Worm (Caenorhabditis elegans): ENCODE results near the gene F47B10.5.

Gene F47B10.5

DNA sequence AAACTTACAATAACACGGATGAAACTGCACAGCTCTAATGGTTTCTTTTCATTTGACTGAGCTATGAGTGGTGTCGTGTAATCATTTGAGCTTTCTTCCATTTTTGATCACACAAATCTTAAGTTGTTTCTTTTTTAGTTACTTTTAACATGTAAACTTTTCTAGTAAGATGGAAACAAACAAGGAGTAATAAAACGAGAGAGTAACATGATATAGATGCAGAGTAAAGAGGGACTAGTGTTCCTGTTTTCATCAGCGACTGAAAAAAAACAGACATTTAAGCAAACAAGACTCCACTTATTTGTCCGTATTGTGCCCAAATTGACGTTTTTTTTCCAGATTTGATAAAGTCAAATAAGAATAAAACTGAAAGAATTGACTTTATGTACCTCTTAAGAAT, 20.2 kb downstream of the F47B10.5 start, which contains the start of gene pgp-7:
Gene pgp-7, minus strand, starts transcription at position 101 of the 400 bp plus-strand sequence.
- TF ChIP-seq rnt-1 (tag; optimal IDR thresholded peaks at IDR 0.05), result no peak
- no peak for TF ChIP-seq hlh-6 (tag; optimal IDR thresholded peaks at IDR 0.05)

DNA sequence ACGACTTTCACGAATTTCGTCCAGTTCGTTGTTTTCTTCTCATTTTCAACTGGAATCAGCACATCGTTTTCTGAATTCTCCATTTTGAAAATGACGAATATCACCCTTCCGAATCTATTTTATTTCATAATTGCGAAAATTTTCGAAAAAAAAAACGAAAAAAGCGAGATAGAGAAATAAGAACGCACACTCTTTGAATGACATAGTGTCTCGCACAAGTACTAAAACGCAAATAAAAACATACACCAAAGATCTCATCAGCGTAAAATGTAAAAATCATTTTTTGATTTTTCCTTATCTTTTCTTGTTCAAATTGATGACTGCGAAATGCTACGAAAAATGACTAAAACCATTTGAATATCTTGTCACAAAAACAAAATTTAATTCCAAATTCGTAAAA, 26.0 kb downstream of the F47B10.5 start, which contains the start of gene pgp-8:
Gene pgp-8, minus strand, starts transcription at position 101 of the 400 bp plus-strand sequence.
- TF ChIP-seq sdc-2 (tag; optimal IDR thresholded peaks at IDR 0.05) (no peak), zip-5 (tag; optimal IDR thresholded peaks at IDR 0.05) (no peak), pat-9 (tag; optimal IDR thresholded peaks at IDR 0.05) (no peak), ceh-9 (tag; optimal IDR thresholded peaks at IDR 0.05) (no peak), ref-2 (tag; optimal IDR thresholded peaks at IDR 0.05) (no peak), ama-1 (optimal IDR thresholded peaks at IDR 0.05) (no peak), unc-86 (tag; optimal IDR thresholded peaks at IDR 0.05) (no peak), ceh-22 (tag; optimal IDR thresholded peaks at IDR 0.05) (no peak), unc-3 (GFP tag; conservative IDR thresholded peaks at IDR 0.05) (no peak), unc-3 (tag; optimal IDR thresholded peaks at IDR 0.05) (no peak), pha-4 (tag; optimal IDR thresholded peaks at IDR 0.05) (no peak)

DNA sequence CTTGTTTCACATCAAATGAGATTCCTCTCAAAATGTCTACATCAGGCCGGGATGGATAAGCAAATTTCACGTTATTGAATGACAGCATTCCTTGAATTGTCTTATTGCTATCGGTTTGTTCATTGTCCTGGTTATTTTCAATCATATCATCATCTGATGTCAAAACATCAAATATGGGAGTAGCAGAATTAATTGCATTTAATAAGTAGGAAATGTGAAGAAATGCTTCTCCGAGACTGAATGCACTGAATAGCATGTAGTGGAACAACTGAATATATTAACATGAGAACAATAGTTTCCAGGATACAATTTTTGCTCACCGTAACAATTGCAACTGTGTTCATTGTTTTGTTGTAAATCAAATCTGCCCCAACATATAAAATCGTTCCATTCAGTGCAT, 27.8 kb downstream of the F47B10.5 start:
- no peak for TF ChIP-seq K09A11.1 (tag; optimal IDR thresholded peaks at IDR 0.05; ENCODE audit: insufficient read depth)
- no peak for TF ChIP-seq unc-86 (tag; optimal IDR thresholded peaks at IDR 0.05)

DNA sequence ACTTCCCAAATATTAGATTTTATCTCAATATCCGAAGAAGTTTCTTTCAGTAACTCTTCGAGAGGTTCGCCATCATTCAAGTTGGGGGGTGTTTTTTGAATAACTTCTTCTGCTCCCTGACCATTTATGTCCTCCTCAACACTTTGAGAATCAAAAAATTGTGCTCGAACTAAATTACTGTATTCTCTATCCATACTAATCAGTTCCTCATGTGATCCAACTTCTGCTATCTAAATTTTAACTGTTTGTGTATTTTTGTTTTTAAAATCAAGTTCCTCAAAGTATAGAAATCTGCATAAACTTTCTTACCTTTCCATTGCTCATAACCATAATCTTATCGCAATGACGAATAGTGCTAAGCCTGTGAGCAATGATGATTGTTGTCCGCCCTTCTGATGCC, 28.7 kb downstream of the F47B10.5 start:
- TF ChIP-seq ref-2 (tag; optimal IDR thresholded peaks at IDR 0.05) (no peak), pros-1 (tag; optimal IDR thresholded peaks at IDR 0.05) (no peak), unc-3 (GFP tag; conservative IDR thresholded peaks at IDR 0.05) (no peak), unc-3 (tag; optimal IDR thresholded peaks at IDR 0.05) (no peak), elt-2 (tag; optimal IDR thresholded peaks at IDR 0.05) (no peak), nhr-11 (tag; optimal IDR thresholded peaks at IDR 0.05) (no peak), ets-4 (tag; optimal IDR thresholded peaks at IDR 0.05) (no peak), nhr-232 (tag; optimal IDR thresholded peaks at IDR 0.05) (no peak), lin-11 (tag; optimal IDR thresholded peaks at IDR 0.05) (no peak), K02D7.2 (tag; optimal IDR thresholded peaks at IDR 0.05) (no peak), pqm-1 (tag; optimal IDR thresholded peaks at IDR 0.05) (no peak), gmeb-2 (tag; optimal IDR thresholded peaks at IDR 0.05) (no peak), Y22D7AL.16 (tag; optimal IDR thresholded peaks at IDR 0.05) (no peak), pat-9 (tag; optimal IDR thresholded peaks at IDR 0.05) (no peak)

DNA sequence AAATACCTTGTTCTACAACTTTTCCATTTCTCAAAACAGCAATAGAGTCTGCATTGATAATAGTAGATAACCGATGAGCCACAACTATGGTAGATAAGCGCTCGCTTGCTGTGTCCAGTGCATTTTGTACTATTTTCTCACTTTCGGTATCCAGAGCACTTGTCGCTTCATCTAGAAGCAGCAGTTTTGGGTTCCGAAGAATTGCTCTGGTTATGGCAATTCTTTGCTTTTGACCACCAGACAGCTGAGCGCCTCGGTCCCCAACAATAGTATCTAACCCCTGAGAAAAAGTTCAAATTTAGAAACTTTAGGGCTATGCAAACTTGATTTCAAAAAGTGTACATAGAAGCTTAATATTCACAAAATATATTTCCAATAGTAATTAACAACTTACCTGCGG, 30.7 kb downstream of the F47B10.5 start:
- TF ChIP-seq ets-4 (tag; optimal IDR thresholded peaks at IDR 0.05) (no peak), nhr-11 (tag; optimal IDR thresholded peaks at IDR 0.05) (no peak), elt-4 (tag; optimal IDR thresholded peaks at IDR 0.05) (no peak), ahr-1 (tag; optimal IDR thresholded peaks at IDR 0.05) (peak; percentile 13), madf-2 (tag; optimal IDR thresholded peaks at IDR 0.05) (no peak)

DNA sequence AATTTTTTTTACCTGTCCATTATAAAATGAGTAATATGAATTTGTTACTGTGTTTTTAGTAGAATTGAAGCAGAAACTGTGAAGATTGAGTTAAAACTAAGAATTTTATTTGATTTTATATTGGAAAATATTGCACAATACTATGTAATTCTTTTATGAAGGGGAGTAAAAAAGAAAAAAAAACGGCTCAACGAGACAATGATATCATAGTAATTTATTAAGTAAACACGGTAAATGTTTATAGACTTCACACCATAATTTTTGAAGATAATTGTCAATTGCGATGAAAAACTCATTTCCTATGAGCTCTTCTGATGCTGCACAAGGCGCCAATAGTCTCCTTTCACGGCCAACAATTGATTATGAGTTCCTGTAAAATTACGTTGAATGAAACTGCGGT, 31.1 kb downstream of the F47B10.5 start, which contains the start of gene pgp-5:
Gene pgp-5, minus strand, starts transcription at position 87 of the 400 bp plus-strand sequence.
- TF ChIP-seq pag-3 (tag; optimal IDR thresholded peaks at IDR 0.05; ENCODE audit: borderline replicate concordance), result no peak
- no peak for TF ChIP-seq ahr-1 (tag; optimal IDR thresholded peaks at IDR 0.05)
- no peak for TF ChIP-seq sox-2 (GFP tag; IDR thresholded peaks at IDR 0.05)
- no peak for TF ChIP-seq zip-5 (tag; optimal IDR thresholded peaks at IDR 0.05)
- no peak for TF ChIP-seq C38D4.7 (GFP tag; optimal IDR thresholded peaks at IDR 0.05)
- no peak for TF ChIP-seq ceh-9 (tag; optimal IDR thresholded peaks at IDR 0.05)
- TF ChIP-seq pax-1 (tag; optimal IDR thresholded peaks at IDR 0.05), result no peak
- no peak for TF ChIP-seq unc-3 (GFP tag; conservative IDR thresholded peaks at IDR 0.05)
- TF ChIP-seq unc-3 (tag; optimal IDR thresholded peaks at IDR 0.05), result no peak
- no peak for TF ChIP-seq pros-1 (tag; optimal IDR thresholded peaks at IDR 0.05)
- no peak for TF ChIP-seq odd-2 (tag; optimal IDR thresholded peaks at IDR 0.05)
- no peak for TF ChIP-seq T23F11.4 (GFP tag; optimal IDR thresholded peaks at IDR 0.05)
